Fruit fly (Drosophila melanogaster) whole organism, embryonic: ENCODE results near the gene CG12783.

Source experiments
- Bdp1 ChIP-seq: fragments of 200-800 bp; sonication (Bioruptor generic); optimal IDR thresholded peaks from 3 replicates; lab custom pipeline; 2016; ENCODE audit warnings: missing biosample characterization, missing genetic modification characterization
- C15 ChIP-seq: fragments of 200-800 bp; sonication (Bioruptor generic); IDR thresholded peaks from 3 replicates; pipeline ENCODE4 v1.3.6; 2022; ENCODE audit warnings: missing biosample characterization, missing genetic modification characterization
- CG10431 ChIP-seq: fragments of 200-800 bp; sonication (Bioruptor generic); optimal IDR thresholded peaks from 3 replicates; lab custom pipeline; 2018; ENCODE audit warnings: missing biosample characterization, mild to moderate bottlenecking, missing genetic modification characterization
- CG10654 ChIP-seq: fragments of 200-800 bp; sonication (Bioruptor generic); optimal IDR thresholded peaks from 2 replicates; lab custom pipeline; 2016; ENCODE audit warnings: missing biosample characterization, missing genetic modification characterization
- CG14860 ChIP-seq: fragments of 200-800 bp; sonication (Bioruptor generic); IDR thresholded peaks from 3 replicates; pipeline ENCODE4 v1.3.6; 2022; ENCODE audit warnings: missing biosample characterization, missing genetic modification characterization; ENCODE audit not compliant: partially characterized antibody
- CG31441 ChIP-seq: fragments of 200-800 bp; sonication (Bioruptor generic); IDR thresholded peaks from 2 replicates; pipeline ENCODE4 v1.3.6; 2022; ENCODE audit warnings: missing biosample characterization, missing genetic modification characterization
- CG32772 ChIP-seq: fragments of 200-800 bp; sonication (Bioruptor generic); IDR thresholded peaks from 2 replicates; pipeline ENCODE4 v1.3.6; 2022; ENCODE audit warnings: missing biosample characterization, missing genetic modification characterization
- CG33557 ChIP-seq: fragments of 200-800 bp; sonication (Bioruptor generic); optimal IDR thresholded peaks from 2 replicates; lab custom pipeline; 2019; ENCODE audit warnings: missing biosample characterization, mild to moderate bottlenecking, missing genetic modification characterization, moderate library complexity
- CG3407 ChIP-seq: fragments of 200-800 bp; sonication (Bioruptor generic); optimal IDR thresholded peaks from 2 replicates; lab custom pipeline; 2018; ENCODE audit warnings: missing biosample characterization, mild to moderate bottlenecking, missing genetic modification characterization
- CG3726 ChIP-seq: fragments of 200-800 bp; sonication (Bioruptor generic); IDR thresholded peaks from 3 replicates; pipeline ENCODE4, ENCODE4 v1.3.6; 2022; ENCODE audit warnings: missing biosample characterization, missing genetic modification characterization
- CG4282 ChIP-seq: fragments of 200-800 bp; sonication (Bioruptor generic); optimal IDR thresholded peaks from 2 replicates; lab custom pipeline; 2016; ENCODE audit warnings: missing biosample characterization, missing genetic modification characterization
- CG4820 ChIP-seq: fragments of 200-800 bp; sonication (Bioruptor generic); optimal IDR thresholded peaks from 3 replicates; lab custom pipeline; 2016; ENCODE audit warnings: missing biosample characterization, missing genetic modification characterization
- CG5180 ChIP-seq: fragments of 200-800 bp; sonication (Bioruptor generic); optimal IDR thresholded peaks from 3 replicates; lab custom pipeline; 2017; ENCODE audit warnings: missing biosample characterization, missing genetic modification characterization, mild to moderate bottlenecking, moderate library complexity, missing genetic modification reagents
- CG7271 ChIP-seq: fragments of 200-800 bp; sonication (Bioruptor generic); optimal IDR thresholded peaks from 2 replicates; lab custom pipeline; 2018; ENCODE audit warnings: missing biosample characterization, mild to moderate bottlenecking, missing genetic modification characterization, moderate library complexity
- CG8478 ChIP-seq: fragments of >200 bp; optimal IDR thresholded peaks from 2 replicates; lab custom pipeline; 2018
- CG8944 ChIP-seq: fragments of 200-800 bp; sonication (Bioruptor generic); optimal IDR thresholded peaks from 3 replicates; lab custom pipeline; 2016; ENCODE audit warnings: missing biosample characterization, missing genetic modification characterization
- CG9817 ChIP-seq: fragments of 200-800 bp; sonication (Bioruptor generic); optimal IDR thresholded peaks from 2 replicates; lab custom pipeline; 2018; ENCODE audit warnings: missing biosample characterization, mild to moderate bottlenecking, missing genetic modification characterization, moderate library complexity
- CG9932 ChIP-seq: fragments of 200-800 bp; sonication (Bioruptor generic); IDR thresholded peaks from 2 replicates; pipeline ENCODE4 v1.3.6; 2022; ENCODE audit warnings: missing biosample characterization, missing genetic modification characterization
- Camta ChIP-seq: fragments of 200-800 bp; sonication (Bioruptor generic); optimal IDR thresholded peaks from 2 replicates; lab custom pipeline; 2016; ENCODE audit warnings: missing biosample characterization, missing genetic modification characterization
- CoRest ChIP-seq: fragments of 200-800 bp; sonication (Bioruptor generic); optimal IDR thresholded peaks from 3 replicates; lab custom pipeline; 2018; ENCODE audit warnings: missing biosample characterization, mild to moderate bottlenecking, missing genetic modification characterization, moderate library complexity
- Deaf1 ChIP-seq: fragments of 200-800 bp; optimal IDR thresholded peaks from 3 replicates; lab custom pipeline; 2019; ENCODE audit warnings: missing biosample characterization, mild to moderate bottlenecking, missing genetic modification characterization, moderate library complexity
- Doc2 ChIP-seq: fragments of 200-800 bp; sonication (Bioruptor generic); IDR thresholded peaks from 2 replicates; pipeline ENCODE4 v1.3.6; 2022; ENCODE audit warnings: missing biosample characterization, missing genetic modification characterization
- Eip74EF ChIP-seq, 2 experiments: fragments of 200-800 bp in 1 of 2; fragments of >200 bp in 1 of 2; sonication (Bioruptor generic) in 1 of 2; optimal IDR thresholded peaks; 2 replicates each; lab custom pipeline; 2017 to 2019; ENCODE audit warnings: missing biosample characterization in 2 of 2, missing genetic modification characterization in 2 of 2, mild to moderate bottlenecking in 1 of 2, moderate library complexity in 1 of 2
- Hand ChIP-seq: fragments of 200-800 bp; sonication (Bioruptor generic); optimal IDR thresholded peaks from 2 replicates; lab custom pipeline; 2017; ENCODE audit warnings: mild to moderate bottlenecking, missing biosample characterization, missing genetic modification reagents, missing genetic modification characterization
- Lim3 ChIP-seq: fragments of 200-800 bp; sonication (Bioruptor generic); IDR thresholded peaks from 2 replicates; pipeline ENCODE4 v1.3.6; 2022; ENCODE audit warnings: missing biosample characterization, missing genetic modification characterization
- Lpt ChIP-seq: fragments of >200 bp; optimal IDR thresholded peaks from 2 replicates; lab custom pipeline; 2018; ENCODE audit warnings: missing biosample characterization, missing genetic modification characterization
- NK7.1 ChIP-seq: fragments of 200-800 bp; sonication (Bioruptor generic); optimal IDR thresholded peaks from 3 replicates; lab custom pipeline; 2016; ENCODE audit warnings: missing biosample characterization, missing genetic modification characterization
- Neu2 ChIP-seq: fragments of 200-800 bp; sonication (Bioruptor generic); optimal IDR thresholded peaks from 3 replicates; lab custom pipeline; 2016; ENCODE audit warnings: missing biosample characterization, missing genetic modification characterization, borderline replicate concordance
- NfI ChIP-seq: fragments of 200-800 bp; sonication (Bioruptor generic); optimal IDR thresholded peaks from 3 replicates; lab custom pipeline; 2018; ENCODE audit warnings: missing biosample characterization, mild to moderate bottlenecking, missing genetic modification characterization, moderate library complexity
- Optix ChIP-seq: fragments of 200-800 bp; sonication (Bioruptor generic); IDR thresholded peaks from 3 replicates; pipeline ENCODE4 v1.3.6; 2022; ENCODE audit warnings: missing biosample characterization, missing genetic modification characterization
- Ptx1 ChIP-seq: fragments of 200-800 bp; sonication (Bioruptor generic); IDR thresholded peaks from 2 replicates; pipeline ENCODE4 v1.3.6; 2022; ENCODE audit warnings: missing biosample characterization, missing genetic modification characterization
- Rx ChIP-seq: fragments of 200-800 bp; sonication (Bioruptor generic); IDR thresholded peaks from 2 replicates; pipeline ENCODE4 v1.3.6; 2022; ENCODE audit warnings: missing biosample characterization, missing genetic modification characterization
- Spps ChIP-seq: fragments of 200-800 bp; sonication (Bioruptor generic); optimal IDR thresholded peaks from 2 replicates; lab custom pipeline; 2018; ENCODE audit warnings: missing biosample characterization, mild to moderate bottlenecking, missing genetic modification characterization
- TFAM ChIP-seq: fragments of 200-800 bp; sonication (Bioruptor generic); optimal IDR thresholded peaks from 2 replicates; lab custom pipeline; 2017; ENCODE audit warnings: missing biosample characterization, missing genetic modification characterization, inconsistent platforms
- Xbp1 ChIP-seq: fragments of 200-800 bp; sonication (Bioruptor generic); optimal IDR thresholded peaks from 3 replicates; lab custom pipeline; 2016; ENCODE audit warnings: missing biosample characterization, mild to moderate bottlenecking, missing genetic modification characterization
- Xrp1 ChIP-seq: fragments of 200-800 bp; sonication (Bioruptor generic); IDR thresholded peaks from 2 replicates; pipeline ENCODE4 v1.3.6; 2022; ENCODE audit warnings: missing biosample characterization, missing genetic modification characterization
- ac ChIP-seq: fragments of 200-800 bp; sonication (Bioruptor generic); optimal IDR thresholded peaks from 3 replicates; lab custom pipeline; 2017; ENCODE audit warnings: missing biosample characterization, mild to moderate bottlenecking, missing genetic modification characterization
- br ChIP-seq: fragments of >200 bp; optimal IDR thresholded peaks from 2 replicates; lab custom pipeline; 2017
- chn ChIP-seq: fragments of 200-800 bp; sonication (Bioruptor generic); optimal IDR thresholded peaks from 2 replicates; lab custom pipeline; 2016; ENCODE audit warnings: missing biosample characterization, missing genetic modification characterization
- her ChIP-seq: fragments of 200-800 bp; sonication (Bioruptor generic); optimal IDR thresholded peaks from 2 replicates; lab custom pipeline; 2016; ENCODE audit warnings: missing biosample characterization, missing genetic modification characterization
- luna ChIP-seq: fragments of 200-800 bp; sonication (Bioruptor generic); optimal IDR thresholded peaks from 2 replicates; lab custom pipeline; 2016; ENCODE audit warnings: missing biosample characterization, missing genetic modification characterization
- onecut ChIP-seq: fragments of 200-800 bp; sonication (Bioruptor generic); IDR thresholded peaks from 2 replicates; pipeline ENCODE4 v1.3.6; 2022; ENCODE audit warnings: missing biosample characterization, missing genetic modification characterization
- pita ChIP-seq: fragments of 200-800 bp; sonication (Bioruptor generic); optimal IDR thresholded peaks from 2 replicates; lab custom pipeline; 2017; ENCODE audit warnings: missing biosample characterization, mild to moderate bottlenecking, missing genetic modification characterization
- sc ChIP-seq, 3 experiments: fragments of >200 bp in 2 of 3; fragments of 200-800 bp in 1 of 3; sonication (Bioruptor generic) in 1 of 3; optimal IDR thresholded peaks; 2 replicates in 2 of 3; 3 replicates in 1 of 3; lab custom pipeline; 2017; ENCODE audit warnings: mild to moderate bottlenecking in 1 of 3, missing biosample characterization in 1 of 3, missing genetic modification characterization in 1 of 3, missing genetic modification reagents in 1 of 3
- sens ChIP-seq: fragments of 200-800 bp; sonication (Bioruptor generic); peaks from one replicate; lab custom pipeline; 2016; ENCODE audit warnings: missing biosample characterization, missing genetic modification characterization
- sisA ChIP-seq: fragments of 200-800 bp; sonication (Bioruptor generic); IDR thresholded peaks from 2 replicates; pipeline ENCODE4 v1.3.6; 2022; ENCODE audit warnings: missing biosample characterization, missing genetic modification characterization
- slbo ChIP-seq: fragments of 200-800 bp; sonication (Bioruptor generic); IDR thresholded peaks from 2 replicates; pipeline ENCODE4 v1.3.6; 2022; ENCODE audit warnings: missing biosample characterization, missing genetic modification characterization
- tap ChIP-seq: fragments of 200-800 bp; optimal IDR thresholded peaks from 3 replicates; lab custom pipeline; 2019; ENCODE audit warnings: missing biosample characterization, mild to moderate bottlenecking, missing genetic modification characterization, moderate library complexity
- zen ChIP-seq: fragments of 200-800 bp; sonication (Bioruptor generic); optimal IDR thresholded peaks from 3 replicates; lab custom pipeline; 2018; ENCODE audit warnings: missing biosample characterization, mild to moderate bottlenecking, missing genetic modification characterization, moderate library complexity

The CG12783 gene

DNA sequence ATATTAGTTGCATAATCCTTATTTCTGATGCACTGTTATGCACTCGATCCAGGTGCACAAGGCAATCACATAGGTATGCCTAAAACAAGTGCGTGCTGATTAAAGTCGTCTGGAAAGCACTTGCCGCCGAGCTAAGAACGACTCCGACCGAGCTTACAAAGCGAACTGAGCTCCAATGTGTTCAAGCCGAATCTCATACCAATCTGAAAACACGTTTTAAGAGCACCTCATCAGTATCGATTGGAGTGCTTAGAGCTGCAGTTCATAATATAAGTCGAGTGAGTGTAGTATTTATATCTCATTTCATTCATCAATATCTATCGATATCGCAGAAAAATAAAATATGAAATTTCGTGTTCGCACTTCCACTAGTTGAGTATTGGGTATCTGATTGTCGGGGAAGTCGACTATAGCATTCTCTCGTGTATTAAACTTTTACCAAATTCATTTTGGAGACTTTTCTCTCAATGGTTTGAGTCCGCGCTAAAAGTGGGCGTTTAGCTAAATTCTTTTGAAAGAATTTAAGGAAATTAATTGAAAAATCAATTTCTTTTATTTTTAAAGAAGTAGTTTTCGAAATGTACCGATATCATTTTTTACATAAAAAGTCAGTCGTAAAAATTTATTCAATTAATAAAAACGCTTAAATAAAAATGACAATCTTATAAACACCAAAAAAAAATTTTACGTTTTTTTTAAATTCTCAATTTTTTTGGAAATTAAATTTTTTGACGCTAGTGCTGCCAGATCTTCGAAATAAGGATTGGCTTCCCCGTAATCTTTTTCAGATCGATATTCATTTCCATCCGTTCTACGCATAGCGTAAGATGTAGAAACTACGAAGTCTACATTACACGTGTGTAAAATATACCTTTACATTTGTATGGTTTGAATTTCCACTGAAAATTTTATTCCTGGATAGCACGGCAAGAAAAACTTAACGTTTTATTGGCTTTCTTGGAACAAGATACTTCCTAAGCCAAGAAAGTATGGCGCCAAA is 42.6 kb upstream of the CG12783 start, which contains the start of gene modSP (continued):
- TF ChIP-seq CG10654 (GFP tag; lab: Kevin White, UChicago) = no peak
- TF ChIP-seq Bdp1 (GFP tag; lab: Kevin White, UChicago) = no peak
- peak; percentile 73 for TF ChIP-seq slbo (GFP tag; lab: Robert Waterston, UW)
- TF ChIP-seq CG32772 = no peak
- peak; percentile 28; the same call in 1 of the 3 replicates for TF ChIP-seq Optix (GFP tag; lab: Robert Waterston, UW)
- TF ChIP-seq TFAM = no peak
- no peak for TF ChIP-seq Eip74EF (GFP tag; optimal IDR thresholded peaks at IDR 0.05; lab: Kevin White, UChicago)
- no peak for TF ChIP-seq Xrp1 (GFP tag; lab: Robert Waterston, UW)
- TF ChIP-seq CG9932 (GFP tag; lab: Robert Waterston, UW) = peak; percentile 57
- no peak for TF ChIP-seq NfI (GFP tag; lab: Kevin White, UChicago)
- peak; percentile 91 for TF ChIP-seq onecut (GFP tag; lab: Robert Waterston, UW)
- no peak for TF ChIP-seq NK7.1 (GFP tag; lab: Kevin White, UChicago)
- peak; percentile 45; the same call in 1 of the 2 replicates for TF ChIP-seq Ptx1
- TF ChIP-seq CG5180 (GFP tag; lab: Kevin White, UChicago) = no peak
- TF ChIP-seq chn (GFP tag; lab: Kevin White, UChicago) = peak; percentile 1
- no peak for TF ChIP-seq CG3726 (GFP tag; lab: Robert Waterston, UW)
- TF ChIP-seq Neu2 = no peak
- peak; percentile 60 for TF ChIP-seq Deaf1
- TF ChIP-seq Rx (GFP tag; lab: Robert Waterston, UW) = peak; percentile 22; the same call in 1 of the 2 replicates
- no peak for TF ChIP-seq CG33557 (GFP tag; lab: Kevin White, UChicago)
- TF ChIP-seq CG31441 (GFP tag; lab: Robert Waterston, UW) = 0 out of 2 replicates have a peak, but pooled peaks have one; percentile 52
- TF ChIP-seq sisA (GFP tag; lab: Robert Waterston, UW) = peak; percentile 31; the same call in 1 of the 2 replicates
- TF ChIP-seq luna (GFP tag; lab: Kevin White, UChicago) = no peak
- no peak for TF ChIP-seq CG7271 (tag; lab: Kevin White, UChicago)
- no peak for TF ChIP-seq Hand (GFP tag; lab: Kevin White, UChicago)
- peak; percentile 7 for TF ChIP-seq CG9817 (tag; lab: Kevin White, UChicago)
- no peak for TF ChIP-seq Camta (GFP tag; lab: Kevin White, UChicago)
- TF ChIP-seq CG3407 = no peak
- peak; percentile 81 for TF ChIP-seq CG14860 (GFP tag; lab: Robert Waterston, UW)
- peak; percentile 19 for TF ChIP-seq zen (tag; lab: Kevin White, UChicago)
- no peak for TF ChIP-seq sc (optimal IDR thresholded peaks at IDR 0.05; lab: Kevin White, UChicago)
- TF ChIP-seq sc (GFP tag; optimal IDR thresholded peaks at IDR 0.05; lab: Kevin White, UChicago) = no peak
- no peak for TF ChIP-seq ac
- TF ChIP-seq her (GFP tag; lab: Kevin White, UChicago) = peak; percentile 47
- TF ChIP-seq CG10431 (GFP tag; lab: Kevin White, UChicago) = no peak
- no peak for TF ChIP-seq tap (tag; lab: Kevin White, UChicago)
- peak; percentile 47 for TF ChIP-seq Xbp1 (GFP tag; lab: Kevin White, UChicago)
- TF ChIP-seq CG4282 (GFP tag; lab: Kevin White, UChicago) = no peak
- TF ChIP-seq CG4820 = no peak
- 0 out of 3 replicates have a peak, but pooled peaks have one; percentile 13 for TF ChIP-seq C15
- TF ChIP-seq Lim3 = no peak
- no peak for TF ChIP-seq Doc2 (GFP tag; lab: Robert Waterston, UW)
- TF ChIP-seq Lpt (GFP tag; lab: Kevin White, UChicago) = no peak
- TF ChIP-seq br (lab: Kevin White, UChicago) = no peak
- no peak for TF ChIP-seq CG8478 (lab: Kevin White, UChicago)
- TF ChIP-seq sens (GFP tag; lab: Kevin White, UChicago) = peak; percentile 59
- TF ChIP-seq CG8944 (GFP tag; lab: Kevin White, UChicago) = no peak
- no peak for TF ChIP-seq Spps (tag; lab: Kevin White, UChicago)
- peak; percentile 83 for TF ChIP-seq pita (GFP tag; lab: Kevin White, UChicago)
- peak; percentile 59 for TF ChIP-seq CoRest (tag; lab: Kevin White, UChicago)
